Worm (Caenorhabditis elegans) whole organism, L3 larva: ENCODE results near the gene F29F11.20.

Experiments used
- ZK546.5 ChIP-seq: sonication (generic microtip); optimal IDR thresholded peaks from 2 replicates; lab custom pipeline; 2017; ENCODE audit warnings: missing biosample characterization, missing genetic modification characterization
- aly-2 ChIP-seq: fragments of 150-350 bp; optimal IDR thresholded peaks from 2 replicates; lab custom pipeline; 2014; ENCODE audit warnings: missing biosample characterization, missing genetic modification characterization
- ama-1 ChIP-seq: fragments of 150-350 bp; optimal IDR thresholded peaks from 2 replicates; lab custom pipeline; 2018
- ceh-16 ChIP-seq: sonication (generic microtip); optimal IDR thresholded peaks from 2 replicates; lab custom pipeline; 2017; ENCODE audit warnings: missing biosample characterization, missing genetic modification characterization
- ceh-28 ChIP-seq: fragments of 150-350 bp; optimal IDR thresholded peaks from 2 replicates; lab custom pipeline; 2014; ENCODE audit warnings: missing biosample characterization, missing genetic modification reagents, missing genetic modification characterization
- ceh-82 ChIP-seq: fragments of 150-350 bp; optimal IDR thresholded peaks from 2 replicates; lab custom pipeline; 2014; ENCODE audit warnings: missing biosample characterization, missing genetic modification characterization
- ceh-9 ChIP-seq: sonication (generic microtip); optimal IDR thresholded peaks from 2 replicates; lab custom pipeline; 2018; ENCODE audit warnings: missing biosample characterization, missing genetic modification characterization
- daf-12 ChIP-seq: fragments of 150-350 bp; optimal IDR thresholded peaks from 2 replicates; lab custom pipeline; 2014; ENCODE audit warnings: missing biosample characterization, missing genetic modification reagents, missing genetic modification characterization
- egl-27 ChIP-seq: sonication (generic microtip); optimal IDR thresholded peaks from 4 replicates; lab custom pipeline; 2017; ENCODE audit warnings: missing biosample characterization, missing genetic modification reagents, missing genetic modification characterization
- egl-5 ChIP-seq: fragments of 150-350 bp; optimal IDR thresholded peaks from 2 replicates; lab custom pipeline; 2017; ENCODE audit warnings: missing biosample characterization, missing genetic modification reagents, missing genetic modification characterization, inconsistent platforms
- elt-1 ChIP-seq: fragments of 150-350 bp; optimal IDR thresholded peaks from 2 replicates; lab custom pipeline; 2014; ENCODE audit warnings: missing biosample characterization, missing genetic modification characterization
- elt-2 ChIP-seq: sonication (generic microtip); optimal IDR thresholded peaks from 2 replicates; lab custom pipeline; 2016; ENCODE audit warnings: missing genetic modification reagents, mild to moderate bottlenecking, missing genetic modification characterization, missing compliant biosample characterization
- elt-3 ChIP-seq, 3 experiments: fragments of 150-350 bp in 1 of 3; sonication (generic microtip) in 2 of 3; optimal IDR thresholded peaks; 2 replicates in 2 of 3; 4 replicates in 1 of 3; lab custom pipeline; 2014 to 2017; ENCODE audit warnings: missing biosample characterization in 3 of 3, missing genetic modification characterization in 3 of 3
- eor-1 ChIP-seq, 2 experiments: fragments of 150-350 bp; optimal IDR thresholded peaks; 2 replicates each; lab custom pipeline; 2014 to 2018; ENCODE audit warnings: missing biosample characterization in 2 of 2, missing genetic modification characterization in 2 of 2
- fkh-10 ChIP-seq: sonication (generic microtip); optimal IDR thresholded peaks from 2 replicates; lab custom pipeline; 2017; ENCODE audit warnings: missing biosample characterization, missing genetic modification reagents, missing genetic modification characterization
- fkh-2 ChIP-seq: fragments of 150-350 bp; optimal IDR thresholded peaks from 2 replicates; lab custom pipeline; 2014; ENCODE audit warnings: missing biosample characterization, missing genetic modification reagents, missing genetic modification characterization
- fos-1 ChIP-seq: fragments of 150-350 bp; optimal IDR thresholded peaks from 2 replicates; lab custom pipeline; 2014; ENCODE audit warnings: missing biosample characterization, missing genetic modification characterization
- hmg-11 ChIP-seq: sonication (generic microtip); optimal IDR thresholded peaks from 2 replicates; lab custom pipeline; 2016; ENCODE audit warnings: missing genetic modification characterization, missing compliant biosample characterization
- jun-1 ChIP-seq: fragments of 150-350 bp; optimal IDR thresholded peaks from 2 replicates; lab custom pipeline; 2014; ENCODE audit warnings: missing biosample characterization, missing genetic modification reagents, missing genetic modification characterization
- lin-39 ChIP-seq: fragments of 150-350 bp; optimal IDR thresholded peaks from 2 replicates; lab custom pipeline; 2018; ENCODE audit warnings: missing biosample characterization, missing genetic modification reagents, missing genetic modification characterization
- lsy-12 ChIP-seq: sonication (generic microtip); optimal IDR thresholded peaks from 2 replicates; lab custom pipeline; 2016; ENCODE audit warnings: mild to moderate bottlenecking, missing genetic modification characterization, missing compliant biosample characterization
- mdl-1 ChIP-seq: fragments of 150-350 bp; optimal IDR thresholded peaks from 2 replicates; lab custom pipeline; 2014; ENCODE audit warnings: missing biosample characterization, missing genetic modification characterization
- nhr-11 ChIP-seq: fragments of 150-350 bp; optimal IDR thresholded peaks from 2 replicates; lab custom pipeline; 2014; ENCODE audit warnings: missing biosample characterization, missing genetic modification characterization
- nhr-23 ChIP-seq: fragments of 150-350 bp; optimal IDR thresholded peaks from 2 replicates; lab custom pipeline; 2014; ENCODE audit warnings: missing biosample characterization, missing genetic modification reagents, missing genetic modification characterization
- nhr-237 ChIP-seq: fragments of 150-350 bp; optimal IDR thresholded peaks from 2 replicates; lab custom pipeline; 2014; ENCODE audit warnings: missing biosample characterization, missing genetic modification characterization
- nhr-25 ChIP-seq: sonication (generic microtip); optimal IDR thresholded peaks from 2 replicates; lab custom pipeline; 2017; ENCODE audit warnings: missing biosample characterization, missing genetic modification characterization
- nhr-28 ChIP-seq: fragments of 150-350 bp; optimal IDR thresholded peaks from 2 replicates; lab custom pipeline; 2014; ENCODE audit warnings: missing biosample characterization, missing genetic modification characterization
- nhr-43 ChIP-seq: sonication (generic microtip); optimal IDR thresholded peaks from 2 replicates; lab custom pipeline; 2016; ENCODE audit warnings: mild to moderate bottlenecking, missing genetic modification characterization, missing compliant biosample characterization; ENCODE audit not compliant: poor library complexity, severe bottlenecking
- nhr-67 ChIP-seq: fragments of 150-350 bp; optimal IDR thresholded peaks from 2 replicates; lab custom pipeline; 2014; ENCODE audit warnings: missing biosample characterization, missing genetic modification characterization
- nhr-76 ChIP-seq: fragments of 150-350 bp; sonication (generic microtip); optimal IDR thresholded peaks from 5 replicates; lab custom pipeline; 2014; ENCODE audit warnings: missing biosample characterization, missing genetic modification characterization
- nhr-77 ChIP-seq: fragments of 150-350 bp; optimal IDR thresholded peaks from 2 replicates; lab custom pipeline; 2014; ENCODE audit warnings: missing biosample characterization, missing genetic modification characterization
- pha-4 ChIP-seq: fragments of 150-350 bp; optimal IDR thresholded peaks from 2 replicates; lab custom pipeline; 2014; ENCODE audit warnings: missing biosample characterization, missing genetic modification reagents, missing genetic modification characterization
- pqm-1 ChIP-seq: fragments of 150-350 bp; optimal IDR thresholded peaks from 2 replicates; lab custom pipeline; 2017; ENCODE audit warnings: missing biosample characterization, missing genetic modification characterization, inconsistent platforms
- snpc-4 ChIP-seq: fragments of 150-350 bp; optimal IDR thresholded peaks from 2 replicates; lab custom pipeline; 2014; ENCODE audit warnings: missing biosample characterization, missing genetic modification characterization
- tbx-2 ChIP-seq: sonication (generic microtip); optimal IDR thresholded peaks from 2 replicates; lab custom pipeline; 2016; ENCODE audit warnings: mild to moderate bottlenecking, missing genetic modification characterization, missing compliant biosample characterization
- unc-39 ChIP-seq: sonication (generic microtip); optimal IDR thresholded peaks from 4 replicates; lab custom pipeline; 2017; ENCODE audit warnings: missing biosample characterization, missing genetic modification characterization
- unc-62 ChIP-seq: fragments of 150-350 bp; sonication (generic microtip); optimal IDR thresholded peaks from 4 replicates; lab custom pipeline; 2014; ENCODE audit warnings: missing biosample characterization, missing genetic modification reagents, missing genetic modification characterization
- ztf-11 ChIP-seq: fragments of 150-350 bp; optimal IDR thresholded peaks from 2 replicates; lab custom pipeline; 2014; ENCODE audit warnings: missing biosample characterization, missing genetic modification characterization
- ztf-4 ChIP-seq: fragments of 150-350 bp; optimal IDR thresholded peaks from 2 replicates; lab custom pipeline; 2014; ENCODE audit warnings: missing biosample characterization, missing genetic modification characterization

Gene F29F11.20

ce11 chrV:10711829-10712607 lies 24.3 kb downstream of the F29F11.20 start:
- TF ChIP-seq fkh-2 (tag; lab: Kevin White, UChicago) (no peak), elt-2 (no peak), jun-1 (no peak), egl-27 (tag; lab: Kevin White, UChicago) (no peak), aly-2 (tag; lab: Kevin White, UChicago) (peak; percentile 55), fos-1 (tag; lab: Kevin White, UChicago) (no peak), nhr-11 (tag; lab: Kevin White, UChicago) (no peak), ztf-4 (no peak), lsy-12 (tag; lab: Kevin White, UChicago) (peak; percentile 28), ztf-11 (tag; lab: Kevin White, UChicago) (no peak), nhr-25 (tag; lab: Kevin White, UChicago) (peak; percentile 17), nhr-23 (tag; lab: Kevin White, UChicago) (peak; percentile 35), tbx-2 (no peak), daf-12 (no peak), snpc-4 (tag; lab: Kevin White, UChicago) (no peak), ceh-9 (no peak), unc-62 (GFP tag; lab: Kevin White, UChicago) (peak; percentile 9), nhr-43 (peak; percentile 34), nhr-77 (tag; lab: Kevin White, UChicago) (no peak)
- TF ChIP-seq, all 47 proteins: peak for 6

- TF ChIP-seq nhr-43, result peak; percentile 31
- peak; percentile 3 for TF ChIP-seq nhr-23 (tag; lab: Kevin White, UChicago)
- TF ChIP-seq eor-1 (tag; optimal IDR thresholded peaks at IDR 0.05; lab: Kevin White, UChicago), result no peak
Observed at ce11 chrV:10712608-10712900, 24.9 kb downstream of the F29F11.20 start.

DNA sequence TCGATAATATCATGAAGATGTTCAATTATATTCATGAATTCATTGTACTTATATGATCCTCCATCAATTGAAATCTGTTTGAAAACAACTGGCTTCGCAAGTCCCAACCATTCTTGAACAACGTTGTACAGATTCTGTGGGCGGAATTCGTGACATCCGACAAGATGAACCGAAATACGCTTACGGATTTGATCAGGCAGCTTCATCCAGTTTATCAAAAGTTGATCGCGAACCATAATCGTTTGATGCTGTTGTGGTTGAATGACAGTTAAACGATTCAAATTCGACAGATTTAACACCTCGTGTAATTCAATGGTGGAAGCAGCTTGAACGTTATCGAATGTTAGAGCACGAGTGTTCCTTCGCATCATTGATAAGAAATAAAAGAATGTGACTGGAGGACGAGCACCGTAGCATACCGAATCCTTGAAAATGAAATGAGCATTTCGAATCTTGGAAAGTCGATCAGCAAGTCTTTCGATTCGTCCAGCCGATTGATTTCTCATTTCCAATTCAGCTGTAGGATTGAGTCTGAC lies 26.1 kb downstream of the F29F11.20 start:
- TF ChIP-seq elt-2 (peak; percentile 61), nhr-23 (tag; lab: Kevin White, UChicago) (no peak), pqm-1 (peak; percentile 27), ceh-82 (tag; lab: Kevin White, UChicago) (no peak), jun-1 (peak; percentile 32)

ce11 chrV:10714630-10715029 lies 26.9 kb downstream of the F29F11.20 start:
- TF ChIP-seq pqm-1 (peak; percentile 48), ceh-82 (tag; lab: Kevin White, UChicago) (no peak), nhr-43 (peak; percentile 16), elt-1 (no peak), ama-1 (lab: Kevin White, UChicago) (peak; percentile 30), elt-2 (peak; percentile 49)

DNA sequence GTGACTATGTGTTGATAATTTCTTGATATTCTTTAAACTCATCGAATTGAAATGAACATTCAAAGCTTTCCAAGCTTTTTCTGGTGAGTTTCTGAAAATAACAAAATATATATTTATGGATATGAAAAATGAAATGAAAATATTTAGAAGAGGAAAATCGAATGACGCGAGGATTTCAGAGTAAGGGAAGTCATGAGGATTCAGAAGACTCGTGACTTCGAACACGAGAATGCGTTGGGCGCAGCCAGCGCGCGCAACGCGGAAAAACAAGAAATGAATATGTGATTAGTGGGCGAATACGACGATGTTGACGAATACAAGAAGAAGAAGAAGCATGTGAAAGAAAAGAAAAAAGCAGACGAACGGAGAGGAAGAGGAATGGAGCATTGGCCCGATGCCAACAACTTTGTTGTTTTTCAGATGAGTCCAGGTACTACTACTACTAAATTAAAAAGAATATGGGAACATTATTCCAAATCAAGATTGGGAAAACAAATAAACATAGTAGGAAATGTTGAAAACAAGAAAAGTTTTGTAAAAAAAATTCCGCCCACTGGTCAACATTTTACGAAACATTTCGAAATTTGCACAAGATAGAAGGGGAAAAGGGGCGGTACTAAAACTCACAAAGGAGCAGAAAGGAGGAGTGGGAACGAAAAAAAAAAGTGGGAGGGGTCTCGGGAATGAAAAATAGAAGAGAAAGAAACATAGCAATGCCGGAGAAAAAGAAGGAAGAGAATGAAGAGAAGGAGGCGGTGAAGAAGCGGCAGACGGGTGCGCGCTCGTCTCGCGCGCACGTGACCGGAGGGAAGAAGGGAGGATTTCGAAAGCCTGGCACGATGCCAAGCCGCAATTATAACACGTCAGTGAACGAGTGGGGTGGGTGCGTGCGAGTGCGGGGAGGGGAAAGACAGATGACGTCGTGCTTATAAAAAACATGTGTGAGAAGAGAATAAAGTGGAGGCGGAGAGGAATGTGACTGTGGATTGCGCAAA lies 27.8 kb downstream of the F29F11.20 start:
- TF ChIP-seq ztf-11 (tag; lab: Kevin White, UChicago) (no peak), ZK546.5 (tag; lab: Kevin White, UChicago) (no peak), egl-27 (tag; lab: Kevin White, UChicago) (peak; percentile 65), elt-3 (tag; optimal IDR thresholded peaks at IDR 0.05; lab: Kevin White, UChicago) (no peak), fkh-10 (GFP tag; lab: Kevin White, UChicago) (peak; percentile 98), nhr-67 (no peak), nhr-28 (tag; lab: Kevin White, UChicago) (no peak), ama-1 (lab: Kevin White, UChicago) (peak; percentile 4), pqm-1 (peak; percentile 36), nhr-77 (tag; lab: Kevin White, UChicago) (no peak), pha-4 (tag; lab: Kevin White, UChicago) (peak; percentile 83), nhr-25 (tag; lab: Kevin White, UChicago) (peak; percentile 83), fos-1 (tag; lab: Kevin White, UChicago) (peak; percentile 42), nhr-43 (peak; percentile 87), nhr-237 (tag; lab: Kevin White, UChicago) (no peak), ceh-16 (peak; percentile 63), ceh-9 (no peak), jun-1 (peak; percentile 87), lin-39 (peak; percentile 100), unc-39 (tag; lab: Kevin White, UChicago) (no peak), aly-2 (tag; lab: Kevin White, UChicago) (peak; percentile 3), tbx-2 (peak; percentile 89), ceh-28 (tag; lab: Kevin White, UChicago) (no peak), nhr-76 (no peak), elt-1 (peak; percentile 6), eor-1 (tag; optimal IDR thresholded peaks at IDR 0.05; lab: Kevin White, UChicago) (no peak), hmg-11 (tag; lab: Kevin White, UChicago) (peak; percentile 6), egl-5 (tag; lab: Kevin White, UChicago) (no peak), mdl-1 (tag; lab: Kevin White, UChicago) (peak; percentile 97), daf-12 (no peak)
